Fruit fly (Drosophila melanogaster): Measurements from ENCODE around the gene Smyd4-2.

DNA sequence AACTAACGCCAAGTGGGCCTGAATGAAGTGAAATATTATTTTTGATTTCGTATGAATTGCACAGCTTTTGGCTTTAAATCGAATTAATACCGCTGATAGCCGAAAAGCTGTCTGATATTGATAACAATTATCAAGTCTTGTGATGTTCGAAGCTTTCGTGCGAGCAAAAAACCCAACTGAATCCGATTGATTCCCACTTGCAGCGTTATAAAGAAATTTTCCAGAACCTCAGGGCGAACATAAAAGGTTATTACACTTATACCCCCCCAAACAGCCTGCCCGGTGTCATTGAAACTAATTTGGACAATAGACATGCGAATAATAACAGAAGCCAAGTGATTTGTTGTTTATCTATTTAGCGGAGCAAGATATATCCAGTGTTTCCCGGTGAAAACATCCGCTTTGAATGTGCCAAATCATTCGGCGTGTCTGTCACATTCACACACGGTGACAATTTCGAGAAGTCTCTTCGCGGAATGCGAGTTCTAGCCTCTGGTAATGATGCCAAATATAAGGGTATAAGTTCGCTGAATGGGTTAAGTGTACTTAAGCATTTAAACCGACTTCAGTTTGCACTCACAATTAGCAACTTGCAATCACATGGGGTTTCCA lies 4.3 kb upstream of the Smyd4-2 start:
- no peak for TF ChIP-seq Mad (GFP tag; optimal IDR thresholded peaks at IDR 0.05)
- no peak for TF ChIP-seq zen (tag; optimal IDR thresholded peaks at IDR 0.05)
- TF ChIP-seq CG5180 (GFP tag; optimal IDR thresholded peaks at IDR 0.05): no peak
- TF ChIP-seq sim (GFP tag; IDR thresholded peaks at IDR 0.05): no peak
- TF ChIP-seq Camta (GFP tag; optimal IDR thresholded peaks at IDR 0.05): no peak
- no peak for TF ChIP-seq zf30C (GFP tag; optimal IDR thresholded peaks at IDR 0.05)
- TF ChIP-seq ap (GFP tag; IDR thresholded peaks at IDR 0.05): no peak
- TF ChIP-seq sc (optimal IDR thresholded peaks at IDR 0.05): no peak
- no peak for TF ChIP-seq sc (GFP tag; optimal IDR thresholded peaks at IDR 0.05)
- no peak for TF ChIP-seq dm (GFP tag; optimal IDR thresholded peaks at IDR 0.05)
- TF ChIP-seq Sry-δ (GFP tag; optimal IDR thresholded peaks at IDR 0.05): no peak
- no peak for TF ChIP-seq Lim3 (GFP tag; IDR thresholded peaks at IDR 0.05)
